Fruit fly (Drosophila melanogaster) whole organism, embryonic: ENCODE measurements around the gene Cp7Fa.

Source experiments
- ATbp ChIP-seq: fragments of 200-800 bp; sonication (Bioruptor generic); optimal IDR thresholded peaks from 2 replicates; lab custom pipeline; 2017; ENCODE audit warnings: missing biosample characterization, mild to moderate bottlenecking, missing genetic modification characterization, missing genetic modification reagents
- BEAF-32 ChIP-seq: fragments of 200-800 bp; sonication (Bioruptor generic); optimal IDR thresholded peaks from 3 replicates; lab custom pipeline; 2017; ENCODE audit warnings: missing biosample characterization, missing genetic modification characterization, mild to moderate bottlenecking, moderate library complexity, missing genetic modification reagents
- Bgb ChIP-seq: fragments of 200-800 bp; sonication (Bioruptor generic); IDR thresholded peaks from 2 replicates; pipeline ENCODE4 v1.3.6; 2022; ENCODE audit warnings: missing biosample characterization, missing genetic modification characterization; ENCODE audit not compliant: partially characterized antibody
- Bteb2 ChIP-seq: fragments of 200-800 bp; sonication (Bioruptor generic); optimal IDR thresholded peaks from 2 replicates; lab custom pipeline; 2016; ENCODE audit warnings: missing biosample characterization, missing genetic modification characterization
- CG10147 ChIP-seq: fragments of 200-800 bp; sonication (Bioruptor generic); optimal IDR thresholded peaks from 2 replicates; lab custom pipeline; 2019; ENCODE audit warnings: missing biosample characterization, mild to moderate bottlenecking, missing genetic modification characterization, moderate library complexity
- CG10565 ChIP-seq: fragments of 200-800 bp; sonication (Bioruptor generic); optimal IDR thresholded peaks from 3 replicates; lab custom pipeline; 2016; ENCODE audit warnings: missing biosample characterization, mild to moderate bottlenecking, missing genetic modification characterization
- CG11085 ChIP-seq: fragments of 200-800 bp; sonication (Bioruptor generic); IDR thresholded peaks from 2 replicates; pipeline ENCODE4 v1.3.6; 2022; ENCODE audit warnings: missing biosample characterization, missing genetic modification characterization
- CG13624 ChIP-seq: fragments of 200-800 bp; sonication (Bioruptor generic); optimal IDR thresholded peaks from 2 replicates; lab custom pipeline; 2016; ENCODE audit warnings: missing biosample characterization, missing genetic modification characterization
- CG1647 ChIP-seq: fragments of 200-800 bp; sonication (Bioruptor generic); optimal IDR thresholded peaks from 3 replicates; lab custom pipeline; 2016; ENCODE audit warnings: missing biosample characterization, missing genetic modification characterization
- CG18599 ChIP-seq: fragments of 200-800 bp; sonication (Bioruptor generic); optimal IDR thresholded peaks from 3 replicates; lab custom pipeline; 2017; ENCODE audit warnings: missing biosample characterization, missing genetic modification characterization, mild to moderate bottlenecking, moderate library complexity, missing genetic modification reagents
- CG2120 ChIP-seq: fragments of 200-800 bp; sonication (Bioruptor generic); optimal IDR thresholded peaks from 3 replicates; lab custom pipeline; 2016; ENCODE audit warnings: missing biosample characterization, missing genetic modification characterization
- CG2678 ChIP-seq: fragments of 200-800 bp; sonication (Bioruptor generic); optimal IDR thresholded peaks from 3 replicates; lab custom pipeline; 2019; ENCODE audit warnings: missing biosample characterization, mild to moderate bottlenecking, missing genetic modification characterization, moderate library complexity
- CG4282 ChIP-seq: fragments of 200-800 bp; sonication (Bioruptor generic); optimal IDR thresholded peaks from 2 replicates; lab custom pipeline; 2016; ENCODE audit warnings: missing biosample characterization, missing genetic modification characterization
- CG6175 ChIP-seq: fragments of 200-800 bp; sonication (Bioruptor generic); IDR thresholded peaks from 3 replicates; pipeline ENCODE4 v1.3.6; 2022; ENCODE audit warnings: missing biosample characterization, missing genetic modification characterization
- CG7372 ChIP-seq: fragments of 200-800 bp; sonication (Bioruptor generic); IDR thresholded peaks from 2 replicates; pipeline ENCODE4 v1.3.6; 2022; ENCODE audit warnings: missing biosample characterization, missing genetic modification characterization
- CG8924 ChIP-seq: fragments of 200-800 bp; optimal IDR thresholded peaks from 3 replicates; lab custom pipeline; 2019; ENCODE audit warnings: missing biosample characterization, mild to moderate bottlenecking, missing genetic modification characterization, moderate library complexity
- Camta ChIP-seq: fragments of 200-800 bp; sonication (Bioruptor generic); optimal IDR thresholded peaks from 2 replicates; lab custom pipeline; 2016; ENCODE audit warnings: missing biosample characterization, missing genetic modification characterization
- Chrac-16 ChIP-seq: fragments of 200-800 bp; sonication (Bioruptor generic); optimal IDR thresholded peaks from 3 replicates; lab custom pipeline; 2016; ENCODE audit warnings: missing biosample characterization, missing genetic modification characterization
- CkIIα-i1 ChIP-seq: fragments of 200-800 bp; sonication (Bioruptor generic); IDR thresholded peaks from 2 replicates; pipeline ENCODE4 v1.3.6; 2022; ENCODE audit warnings: missing biosample characterization, missing genetic modification characterization
- Dbx ChIP-seq: fragments of 200-800 bp; sonication (Bioruptor generic); IDR thresholded peaks from 3 replicates; pipeline ENCODE4 v1.3.6; 2022; ENCODE audit warnings: missing biosample characterization, missing genetic modification characterization
- Ets65A ChIP-seq: fragments of 200-800 bp; sonication (Bioruptor generic); peaks from one replicate; lab custom pipeline; 2016; ENCODE audit warnings: missing biosample characterization, missing genetic modification characterization
- Fer3 ChIP-seq: fragments of 200-800 bp; sonication (Bioruptor generic); optimal IDR thresholded peaks from 2 replicates; lab custom pipeline; 2018; ENCODE audit warnings: missing biosample characterization, mild to moderate bottlenecking, missing genetic modification characterization, moderate library complexity
- H2.0 ChIP-seq: fragments of 200-800 bp; sonication (Bioruptor generic); IDR thresholded peaks from 2 replicates; pipeline ENCODE4 v1.3.6; 2022; ENCODE audit warnings: missing biosample characterization, missing genetic modification characterization
- Hey ChIP-seq: fragments of 200-800 bp; sonication (Bioruptor generic); optimal IDR thresholded peaks from 3 replicates; lab custom pipeline; 2018; ENCODE audit warnings: missing biosample characterization, mild to moderate bottlenecking, missing genetic modification characterization
- MESR4 ChIP-seq: fragments of 200-800 bp; sonication (Bioruptor generic); optimal IDR thresholded peaks from 2 replicates; lab custom pipeline; 2018; ENCODE audit warnings: missing biosample characterization, mild to moderate bottlenecking, missing genetic modification characterization, moderate library complexity
- Med ChIP-seq: fragments of 200-800 bp; sonication (Bioruptor generic); peaks from one replicate; lab custom pipeline; 2016; ENCODE audit warnings: missing biosample characterization, missing genetic modification characterization, mild to moderate bottlenecking, inconsistent platforms, moderate library complexity
- Nf-YA ChIP-seq: fragments of 200-800 bp; sonication (Bioruptor generic); IDR thresholded peaks from 2 replicates; pipeline ENCODE4 v1.3.6; 2022; ENCODE audit warnings: missing biosample characterization, missing genetic modification characterization
- Nf-YB ChIP-seq: fragments of 200-800 bp; sonication (Bioruptor generic); optimal IDR thresholded peaks from 3 replicates; lab custom pipeline; 2019; ENCODE audit warnings: missing biosample characterization, mild to moderate bottlenecking, missing genetic modification characterization, moderate library complexity
- Oaz ChIP-seq: fragments of 200-800 bp; sonication (Bioruptor generic); IDR thresholded peaks from 2 replicates; pipeline ENCODE4 v1.3.6; 2022; ENCODE audit warnings: missing biosample characterization, missing genetic modification characterization
- Oli ChIP-seq: fragments of 200-800 bp; sonication (Bioruptor generic); optimal IDR thresholded peaks from 2 replicates; lab custom pipeline; 2018; ENCODE audit warnings: missing biosample characterization, mild to moderate bottlenecking, missing genetic modification characterization, moderate library complexity
- Rfx ChIP-seq: fragments of 200-800 bp; sonication (Bioruptor generic); IDR thresholded peaks from 2 replicates; pipeline ENCODE4 v1.3.6; 2022; ENCODE audit warnings: missing biosample characterization, missing genetic modification characterization
- Sox102F ChIP-seq: fragments of 200-800 bp; sonication (Bioruptor generic); optimal IDR thresholded peaks from 2 replicates; lab custom pipeline; 2018; ENCODE audit warnings: missing biosample characterization, mild to moderate bottlenecking, missing genetic modification characterization, moderate library complexity
- Taf1 ChIP-seq: fragments of 200-800 bp; sonication (Bioruptor generic); IDR thresholded peaks from 2 replicates; pipeline ENCODE4 v1.3.6; 2022; ENCODE audit warnings: missing biosample characterization, missing genetic modification characterization
- cwo ChIP-seq: fragments of 200-800 bp; sonication (Bioruptor generic); optimal IDR thresholded peaks from 3 replicates; lab custom pipeline; 2017; ENCODE audit warnings: missing biosample characterization, missing genetic modification characterization, mild to moderate bottlenecking, moderate library complexity, missing genetic modification reagents
- da ChIP-seq: fragments of 200-800 bp; sonication (Bioruptor generic); optimal IDR thresholded peaks from 2 replicates; lab custom pipeline; 2016; ENCODE audit warnings: missing biosample characterization, missing genetic modification characterization
- ewg ChIP-seq: fragments of 200-800 bp; sonication (Bioruptor generic); optimal IDR thresholded peaks from 3 replicates; lab custom pipeline; 2017; ENCODE audit warnings: mild to moderate bottlenecking, missing biosample characterization, missing genetic modification reagents, missing genetic modification characterization
- gcm ChIP-seq: fragments of 200-800 bp; sonication (Bioruptor generic); optimal IDR thresholded peaks from 2 replicates; lab custom pipeline; 2019; ENCODE audit warnings: missing biosample characterization, mild to moderate bottlenecking, missing genetic modification characterization, moderate library complexity
- gem ChIP-seq: fragments of 200-800 bp; sonication (Bioruptor generic); optimal IDR thresholded peaks from 2 replicates; lab custom pipeline; 2019; ENCODE audit warnings: missing biosample characterization, mild to moderate bottlenecking, missing genetic modification characterization, moderate library complexity
- gfzf ChIP-seq: fragments of 200-800 bp; sonication (Bioruptor generic); optimal IDR thresholded peaks from 2 replicates; lab custom pipeline; 2016; ENCODE audit warnings: missing biosample characterization, mild to moderate bottlenecking, missing genetic modification characterization, moderate library complexity
- hbn ChIP-seq: fragments of 200-800 bp; sonication (Bioruptor generic); IDR thresholded peaks from 2 replicates; pipeline ENCODE4 v1.3.6; 2022; ENCODE audit warnings: missing biosample characterization, missing genetic modification characterization; ENCODE audit not compliant: partially characterized antibody
- hkb ChIP-seq, 2 experiments: fragments of 200-800 bp in 1 of 2; fragments of >200 bp in 1 of 2; sonication (Bioruptor generic) in 1 of 2; IDR thresholded peaks in 1 of 2; optimal IDR thresholded peaks in 1 of 2; 2 replicates each; pipeline versions ENCODE4 v1.3.6 to Lab custom; 2017 to 2022; ENCODE audit warnings: missing biosample characterization in 1 of 2, missing genetic modification characterization in 1 of 2
- kah ChIP-seq: fragments of 200-800 bp; sonication (Bioruptor generic); optimal IDR thresholded peaks from 2 replicates; lab custom pipeline; 2018; ENCODE audit warnings: missing biosample characterization, mild to moderate bottlenecking, missing genetic modification characterization
- kni ChIP-seq: fragments of 200-800 bp; sonication (Bioruptor generic); optimal IDR thresholded peaks from 3 replicates; lab custom pipeline; 2017; ENCODE audit warnings: mild to moderate bottlenecking, missing biosample characterization, missing genetic modification reagents, missing genetic modification characterization
- pnt ChIP-seq: fragments of 200-800 bp; sonication (Bioruptor generic); optimal IDR thresholded peaks from 3 replicates; lab custom pipeline; 2016; ENCODE audit warnings: missing biosample characterization, missing genetic modification characterization
- pros ChIP-seq: fragments of 200-800 bp; sonication (Bioruptor generic); optimal IDR thresholded peaks from 3 replicates; lab custom pipeline; 2019; ENCODE audit warnings: missing biosample characterization, mild to moderate bottlenecking, missing genetic modification characterization, moderate library complexity
- pzg ChIP-seq: fragments of 200-800 bp; sonication (Bioruptor generic); optimal IDR thresholded peaks from 3 replicates; lab custom pipeline; 2018; ENCODE audit warnings: missing biosample characterization, mild to moderate bottlenecking, missing genetic modification characterization, moderate library complexity
- sens ChIP-seq: fragments of 200-800 bp; sonication (Bioruptor generic); peaks from one replicate; lab custom pipeline; 2016; ENCODE audit warnings: missing biosample characterization, missing genetic modification characterization
- sima ChIP-seq: fragments of 200-800 bp; sonication (Bioruptor generic); optimal IDR thresholded peaks from 2 replicates; lab custom pipeline; 2016; ENCODE audit warnings: missing biosample characterization, missing genetic modification characterization
- so ChIP-seq: fragments of 200-800 bp; sonication (Bioruptor generic); IDR thresholded peaks from 3 replicates; pipeline ENCODE4 v1.3.6; 2022; ENCODE audit warnings: missing biosample characterization, missing genetic modification characterization
- tgo ChIP-seq: fragments of 200-800 bp; sonication (Bioruptor generic); IDR thresholded peaks from 3 replicates; pipeline ENCODE4 v1.3.6; 2022; ENCODE audit warnings: missing biosample characterization, missing genetic modification characterization
- tup ChIP-seq: fragments of 200-800 bp; sonication (Bioruptor generic); optimal IDR thresholded peaks from 2 replicates; lab custom pipeline; 2016; ENCODE audit warnings: missing biosample characterization, mild to moderate bottlenecking, missing genetic modification characterization, moderate library complexity

The Cp7Fa gene

dm6 chrX:8499151-8499550, 28.5 kb downstream of the Cp7Fa start (continued):
- TF ChIP-seq Sox102F (GFP tag; lab: Kevin White, UChicago) = peak; percentile 45
- TF ChIP-seq CG7372 (GFP tag; lab: Robert Waterston, UW) = no peak
- TF ChIP-seq CG4282 = no peak
- no peak for TF ChIP-seq CG6175 (GFP tag; lab: Robert Waterston, UW)
- no peak for TF ChIP-seq CG10565
- no peak for TF ChIP-seq sima (GFP tag; lab: Kevin White, UChicago)
- no peak for TF ChIP-seq CG10147
- TF ChIP-seq da (GFP tag; lab: Kevin White, UChicago) = no peak
- TF ChIP-seq Nf-YB = no peak
- TF ChIP-seq pros (GFP tag; lab: Kevin White, UChicago) = no peak
- no peak for TF ChIP-seq gfzf (GFP tag; lab: Kevin White, UChicago)
- no peak for TF ChIP-seq Hey (tag; lab: Kevin White, UChicago)
- TF ChIP-seq so = no peak
- peak; percentile 24; the same call in 1 of the 2 replicates for TF ChIP-seq H2.0 (GFP tag; lab: Robert Waterston, UW)
- no peak for TF ChIP-seq kni (GFP tag; lab: Kevin White, UChicago)
- peak; percentile 74 for TF ChIP-seq Ets65A
- no peak for TF ChIP-seq kah (GFP tag; lab: Kevin White, UChicago)
- TF ChIP-seq hkb (optimal IDR thresholded peaks at IDR 0.05; lab: Kevin White, UChicago) = no peak
- 0 out of 2 replicates have a peak, but pooled peaks have one; percentile 19 for TF ChIP-seq hkb (GFP tag; IDR thresholded peaks at IDR 0.05; lab: Robert Waterston, UW)
- TF ChIP-seq CG2678 (tag; lab: Kevin White, UChicago) = no peak
- no peak for TF ChIP-seq CkIIα-i1 (GFP tag; lab: Robert Waterston, UW)
- no peak for TF ChIP-seq pnt (GFP tag; lab: Kevin White, UChicago)
- peak; percentile 12 for TF ChIP-seq gem (tag; lab: Kevin White, UChicago)
- TF ChIP-seq ewg (GFP tag; lab: Kevin White, UChicago) = no peak
- no peak for TF ChIP-seq Taf1 (GFP tag; lab: Robert Waterston, UW)
- TF ChIP-seq tgo = no peak
- no peak for TF ChIP-seq BEAF-32 (GFP tag; lab: Kevin White, UChicago)
- no peak for TF ChIP-seq Oli (tag; lab: Kevin White, UChicago)
- TF ChIP-seq Camta (GFP tag; lab: Kevin White, UChicago) = no peak
- TF ChIP-seq CG13624 = no peak
- TF ChIP-seq CG2120 (GFP tag; lab: Kevin White, UChicago) = peak; percentile 29
- no peak for TF ChIP-seq hbn
- TF ChIP-seq Rfx (GFP tag; lab: Robert Waterston, UW) = peak; percentile 49
- no peak for TF ChIP-seq Oaz (GFP tag; lab: Robert Waterston, UW)
- TF ChIP-seq Med = peak; percentile 81
- no peak for TF ChIP-seq Bteb2 (GFP tag; lab: Kevin White, UChicago)
- TF ChIP-seq Nf-YA (GFP tag; lab: Robert Waterston, UW) = peak; percentile 22; the same call in 1 of the 2 replicates
- no peak for TF ChIP-seq CG8924 (tag; lab: Kevin White, UChicago)
- no peak for TF ChIP-seq cwo
- no peak for TF ChIP-seq Fer3 (tag; lab: Kevin White, UChicago)
- TF ChIP-seq CG11085 (GFP tag; lab: Robert Waterston, UW) = 0 out of 2 replicates have a peak, but pooled peaks have one; percentile 35
- TF ChIP-seq CG1647 (GFP tag; lab: Kevin White, UChicago) = peak; percentile 4
- TF ChIP-seq ATbp (GFP tag; lab: Kevin White, UChicago) = no peak
- no peak for TF ChIP-seq MESR4 (GFP tag; lab: Kevin White, UChicago)
- TF ChIP-seq Dbx (GFP tag; lab: Robert Waterston, UW) = no peak
- TF ChIP-seq pzg = no peak
- no peak for TF ChIP-seq tup (GFP tag; lab: Kevin White, UChicago)
- no peak for TF ChIP-seq gcm
- TF ChIP-seq sens (GFP tag; lab: Kevin White, UChicago) = peak; percentile 82
- no peak for TF ChIP-seq CG18599 (GFP tag; lab: Kevin White, UChicago)
- TF ChIP-seq Chrac-16 (GFP tag; lab: Kevin White, UChicago) = no peak
- TF ChIP-seq Bgb = no peak
